Worm (Caenorhabditis elegans) whole organism, L4 larva: ENCODE results near the gene sdc-3.
A peak's percentile ranks its signal among the peaks of the same experiment; 100 is the strongest.

Experiments
- D1046.2 ChIP-seq: fragments of 200-800 bp; sonication (Bioruptor generic); IDR thresholded peaks from 2 replicates; pipeline ENCODE4 v1.3.6; 2022; ENCODE audit warnings: missing genetic modification characterization, missing compliant biosample characterization
- F37D6.2 ChIP-seq: sonication (generic microtip); optimal IDR thresholded peaks from 2 replicates; lab custom pipeline; 2016; ENCODE audit warnings: mild to moderate bottlenecking, missing genetic modification characterization, missing compliant biosample characterization
- R02D3.7 ChIP-seq: fragments of 150-350 bp; sonication (generic microtip); optimal IDR thresholded peaks from 3 replicates; lab custom pipeline; 2014; ENCODE audit warnings: missing biosample characterization, missing genetic modification characterization
- T26A8.4 ChIP-seq: fragments of 200-800 bp; sonication (Bioruptor generic); IDR thresholded peaks from 2 replicates; pipeline ENCODE4 v1.3.6; 2022; ENCODE audit warnings: missing genetic modification characterization, missing compliant biosample characterization
- Y75B8A.6 ChIP-seq: fragments of 200-800 bp; sonication (Bioruptor generic); IDR thresholded peaks from 2 replicates; pipeline ENCODE4 v1.3.6; 2022; ENCODE audit warnings: missing genetic modification reagents, missing genetic modification characterization, missing compliant biosample characterization
- ZK337.2 ChIP-seq: fragments of 200-800 bp; sonication (Bioruptor generic); IDR thresholded peaks from 2 replicates; pipeline ENCODE4 v1.3.6; 2022; ENCODE audit warnings: missing genetic modification reagents, missing genetic modification characterization, missing compliant biosample characterization
- ama-1 ChIP-seq: fragments of 150-350 bp; optimal IDR thresholded peaks from 2 replicates; lab custom pipeline; 2014; ENCODE audit warnings: inconsistent platforms, mixed read lengths
- arid-1 ChIP-seq: fragments of 200-800 bp; sonication (Bioruptor generic); conservative IDR thresholded peaks from 2 replicates; pipeline ENCODE4 v1.3.6; 2022; ENCODE audit warnings: missing genetic modification reagents, missing genetic modification characterization, missing compliant biosample characterization
- attf-4 ChIP-seq: sonication (generic microtip); optimal IDR thresholded peaks from 3 replicates; lab custom pipeline; 2017; ENCODE audit warnings: missing biosample characterization, missing genetic modification characterization
- ceh-20 ChIP-seq: fragments of 200-800 bp; sonication (Bioruptor generic); IDR thresholded peaks from 2 replicates; pipeline ENCODE4 v1.3.6; 2022; ENCODE audit warnings: missing genetic modification reagents, missing genetic modification characterization, missing compliant biosample characterization
- ceh-32 ChIP-seq: sonication (generic microtip); optimal IDR thresholded peaks from 2 replicates; lab custom pipeline; 2016; ENCODE audit warnings: mild to moderate bottlenecking, missing genetic modification characterization, missing compliant biosample characterization; ENCODE audit not compliant: poor library complexity
- ces-1 ChIP-seq: fragments of 150-350 bp; sonication (generic microtip); optimal IDR thresholded peaks from 4 replicates; lab custom pipeline; 2014; ENCODE audit warnings: missing biosample characterization, missing genetic modification reagents, missing genetic modification characterization
- cey-2 ChIP-seq: sonication (generic microtip); optimal IDR thresholded peaks from 3 replicates; lab custom pipeline; 2017; ENCODE audit warnings: missing genetic modification characterization, mild to moderate bottlenecking, missing compliant biosample characterization, antibody characterized with exemption, borderline replicate concordance; ENCODE audit not compliant: insufficient read depth
- daf-19 ChIP-seq: fragments of 200-800 bp; sonication (Bioruptor generic); conservative IDR thresholded peaks from 2 replicates; pipeline ENCODE4 v1.3.6; 2022; ENCODE audit warnings: missing genetic modification characterization, missing compliant biosample characterization
- dmd-6 ChIP-seq: fragments of 200-800 bp; sonication (Bioruptor generic); IDR thresholded peaks from 2 replicates; pipeline ENCODE4 v1.3.6; 2022; ENCODE audit warnings: missing genetic modification reagents, missing genetic modification characterization, missing compliant biosample characterization
- dmd-8 ChIP-seq: fragments of 200-800 bp; sonication (Bioruptor generic); IDR thresholded peaks from 2 replicates; pipeline ENCODE4 v1.3.6; 2022; ENCODE audit warnings: missing genetic modification characterization, missing compliant biosample characterization
- dpl-1 ChIP-seq: fragments of 150-350 bp; optimal IDR thresholded peaks from 2 replicates; lab custom pipeline; 2014; ENCODE audit warnings: missing biosample characterization, missing genetic modification reagents, missing genetic modification characterization
- dve-1 ChIP-seq: sonication (generic microtip); optimal IDR thresholded peaks from 2 replicates; lab custom pipeline; 2017; ENCODE audit warnings: antibody characterized with exemption, mild to moderate bottlenecking, missing genetic modification characterization, missing compliant biosample characterization; ENCODE audit not compliant: insufficient read depth
- egl-27 ChIP-seq: sonication (generic microtip); optimal IDR thresholded peaks from 3 replicates; lab custom pipeline; 2017; ENCODE audit warnings: missing biosample characterization, missing genetic modification reagents, missing genetic modification characterization
- fos-1 ChIP-seq: fragments of 150-350 bp; optimal IDR thresholded peaks from 2 replicates; lab custom pipeline; 2014; ENCODE audit warnings: missing biosample characterization, missing genetic modification characterization
- gei-8 ChIP-seq: fragments of 200-800 bp; sonication (Bioruptor generic); optimal IDR thresholded peaks from 2 replicates; lab custom pipeline; 2018; ENCODE audit warnings: mild to moderate bottlenecking, missing genetic modification characterization, missing compliant biosample characterization
- jun-1 ChIP-seq: fragments of 150-350 bp; optimal IDR thresholded peaks from 2 replicates; lab custom pipeline; 2014; ENCODE audit warnings: missing biosample characterization, missing genetic modification reagents, missing genetic modification characterization
- lim-7 ChIP-seq: fragments of 200-800 bp; sonication (Bioruptor generic); IDR thresholded peaks from 2 replicates; pipeline ENCODE4 v1.3.6; 2022; ENCODE audit warnings: missing genetic modification characterization, missing compliant biosample characterization
- lin-13 ChIP-seq: fragments of 150-350 bp; optimal IDR thresholded peaks from 2 replicates; lab custom pipeline; 2014; ENCODE audit warnings: missing biosample characterization, missing genetic modification reagents, missing genetic modification characterization
- lin-29 ChIP-seq: fragments of 200-800 bp; sonication (Bioruptor generic); IDR thresholded peaks from 2 replicates; pipeline ENCODE4 v1.3.6; 2022; ENCODE audit warnings: missing genetic modification reagents, missing genetic modification characterization, missing compliant biosample characterization
- lsy-2 ChIP-seq, 2 experiments: fragments of 150-350 bp in 1 of 2; sonication (generic microtip) in 1 of 2; optimal IDR thresholded peaks; 2 replicates each; lab custom pipeline; 2014 to 2017; ENCODE audit warnings: missing biosample characterization in 2 of 2, missing genetic modification characterization in 2 of 2
- mdl-1 ChIP-seq, 2 experiments: fragments of 150-350 bp in 1 of 2; sonication (generic microtip) in 1 of 2; optimal IDR thresholded peaks; 2 replicates each; lab custom pipeline; 2014 to 2017; ENCODE audit warnings: missing biosample characterization in 2 of 2, missing genetic modification characterization in 2 of 2
- mdt-29 ChIP-seq: fragments of 200-800 bp; sonication (Bioruptor generic); IDR thresholded peaks from 2 replicates; pipeline ENCODE4 v1.3.6; 2022; ENCODE audit warnings: missing genetic modification reagents, missing genetic modification characterization, missing compliant biosample characterization
- mes-2 ChIP-seq: sonication (generic microtip); optimal IDR thresholded peaks from 2 replicates; lab custom pipeline; 2016; ENCODE audit warnings: missing genotype, mild to moderate bottlenecking, missing genetic modification characterization, missing compliant biosample characterization; ENCODE audit not compliant: poor library complexity, severe bottlenecking
- mxl-3 ChIP-seq: fragments of 200-800 bp; sonication (Bioruptor generic); optimal IDR thresholded peaks from 2 replicates; lab custom pipeline; 2018; ENCODE audit warnings: mild to moderate bottlenecking, missing genetic modification characterization, missing compliant biosample characterization
- nhr-11 ChIP-seq: fragments of 150-350 bp; optimal IDR thresholded peaks from 2 replicates; lab custom pipeline; 2014; ENCODE audit warnings: missing biosample characterization, missing genetic modification characterization
- nhr-111 ChIP-seq: fragments of 200-800 bp; sonication (Bioruptor generic); optimal IDR thresholded peaks from 2 replicates; lab custom pipeline; 2018; ENCODE audit warnings: mild to moderate bottlenecking, missing genetic modification characterization, missing compliant biosample characterization
- nhr-25 ChIP-seq: sonication (generic microtip); optimal IDR thresholded peaks from 2 replicates; lab custom pipeline; 2017; ENCODE audit warnings: missing genetic modification characterization, mild to moderate bottlenecking, missing compliant biosample characterization, antibody characterized with exemption, moderate library complexity, borderline replicate concordance; ENCODE audit not compliant: insufficient read depth
- nhr-41 ChIP-seq: fragments of 200-800 bp; sonication (Bioruptor generic); IDR thresholded peaks from 2 replicates; pipeline ENCODE4 v1.3.6; 2022; ENCODE audit warnings: missing genetic modification reagents, missing genetic modification characterization, missing compliant biosample characterization
- nhr-6 ChIP-seq: fragments of 150-350 bp; optimal IDR thresholded peaks from 2 replicates; lab custom pipeline; 2014; ENCODE audit warnings: missing biosample characterization, missing genetic modification characterization
- nhr-76 ChIP-seq: fragments of 150-350 bp; optimal IDR thresholded peaks from 2 replicates; lab custom pipeline; 2014; ENCODE audit warnings: missing biosample characterization, missing genetic modification characterization
- pha-4 ChIP-seq, 2 experiments: fragments of 150-350 bp in 1 of 2; fragments of 200-800 bp in 1 of 2; sonication (Bioruptor generic) in 1 of 2; IDR thresholded peaks in 1 of 2; optimal IDR thresholded peaks in 1 of 2; 2 replicates each; pipeline versions ENCODE4 v1.3.6 to Lab custom; 2014 to 2022; ENCODE audit warnings: missing genetic modification characterization in 2 of 2, missing genetic modification reagents in 2 of 2, missing biosample characterization in 1 of 2, missing compliant biosample characterization in 1 of 2
- php-3 ChIP-seq: fragments of 200-800 bp; sonication (Bioruptor generic); IDR thresholded peaks from 2 replicates; pipeline ENCODE4 v1.3.6; 2022; ENCODE audit warnings: missing genetic modification reagents, missing genetic modification characterization, missing compliant biosample characterization
- pqm-1 ChIP-seq: sonication (generic microtip); optimal IDR thresholded peaks from 2 replicates; lab custom pipeline; 2017; ENCODE audit warnings: missing biosample characterization, missing genetic modification characterization
- rbr-2 ChIP-seq: sonication (generic microtip); optimal IDR thresholded peaks from 2 replicates; lab custom pipeline; 2016; ENCODE audit warnings: missing genotype, missing genetic modification characterization, missing compliant biosample characterization
- saeg-2 ChIP-seq: fragments of 200-800 bp; sonication (Bioruptor generic); IDR thresholded peaks from 2 replicates; pipeline ENCODE4 v1.3.6; 2022; ENCODE audit warnings: missing genetic modification reagents, missing genetic modification characterization, missing compliant biosample characterization
- skn-1 ChIP-seq: fragments of 150-350 bp; optimal IDR thresholded peaks from 2 replicates; lab custom pipeline; 2014; ENCODE audit warnings: missing biosample characterization, missing genetic modification characterization
- tag-97 ChIP-seq: fragments of 200-800 bp; sonication (Bioruptor generic); IDR thresholded peaks from 2 replicates; pipeline ENCODE4 v1.3.6; 2022; ENCODE audit warnings: missing genetic modification characterization, missing compliant biosample characterization
- unc-39 ChIP-seq: sonication (generic microtip); optimal IDR thresholded peaks from 2 replicates; lab custom pipeline; 2017; ENCODE audit warnings: missing biosample characterization, missing genetic modification characterization
- unc-62 ChIP-seq, 3 experiments: fragments of 150-350 bp in 1 of 3; sonication (generic microtip); optimal IDR thresholded peaks in 2 of 3; peaks in 1 of 3; 1 replicate in 1 of 3; 2 replicates in 2 of 3; lab custom pipeline; 2014 to 2017; ENCODE audit warnings: missing biosample characterization in 3 of 3, missing genetic modification characterization in 3 of 3, missing genetic modification reagents in 3 of 3, missing genotype in 1 of 3
- zfp-2 ChIP-seq: sonication (generic microtip); optimal IDR thresholded peaks from 2 replicates; lab custom pipeline; 2016; ENCODE audit warnings: mild to moderate bottlenecking, missing genetic modification characterization, missing compliant biosample characterization
- zfp-3 ChIP-seq: fragments of 200-800 bp; sonication (Bioruptor generic); conservative IDR thresholded peaks from 2 replicates; pipeline ENCODE4 v1.3.6; 2022; ENCODE audit warnings: missing genetic modification reagents, missing genetic modification characterization, missing compliant biosample characterization
- ztf-11 ChIP-seq: fragments of 150-350 bp; optimal IDR thresholded peaks from 2 replicates; lab custom pipeline; 2014; ENCODE audit warnings: missing biosample characterization, missing genetic modification characterization
- ztf-7 ChIP-seq: fragments of 150-350 bp; optimal IDR thresholded peaks from 2 replicates; lab custom pipeline; 2014; ENCODE audit warnings: missing biosample characterization, missing genetic modification characterization

sdc-3 gene

ce11 chrV:15085335-15085800, 37.4 kb upstream of the sdc-3 start, which contains the start of the genes ahsa-1 and C01G10.7 (continued):
- TF ChIP-seq mdt-29 (GFP tag; lab: Robert Waterston, UW) (peak; percentile 52; the same call in 1 of the 2 replicates), gei-8 (GFP tag; lab: Kevin White, UChicago) (no peak), nhr-111 (GFP tag; lab: Kevin White, UChicago) (no peak), zfp-3 (0 out of 2 replicates have a peak, but pooled peaks have one; percentile 32), tag-97 (GFP tag; lab: Robert Waterston, UW) (0 out of 2 replicates have a peak, but pooled peaks have one; percentile 12), D1046.2 (GFP tag; lab: Robert Waterston, UW) (no peak), jun-1 (tag; lab: Kevin White, UChicago) (no peak), T26A8.4 (GFP tag; lab: Robert Waterston, UW) (peak; percentile 59; the same call in 1 of the 2 replicates), arid-1 (GFP tag; lab: Robert Waterston, UW) (0 out of 2 replicates have a peak, but pooled peaks have one; percentile 46), egl-27 (tag; lab: Kevin White, UChicago) (no peak), daf-19 (GFP tag; lab: Robert Waterston, UW) (no peak), lin-29 (GFP tag; lab: Robert Waterston, UW) (no peak), ztf-7 (tag; lab: Kevin White, UChicago) (peak; percentile 40), zfp-2 (tag; lab: Kevin White, UChicago) (no peak), ces-1 (GFP tag; lab: Kevin White, UChicago) (peak; percentile 60), ztf-11 (tag; lab: Kevin White, UChicago) (no peak), saeg-2 (GFP tag; lab: Robert Waterston, UW) (no peak), F37D6.2 (tag; lab: Kevin White, UChicago) (peak; percentile 70), dve-1 (no peak), nhr-25 (tag; lab: Kevin White, UChicago) (no peak), ama-1 (lab: Kevin White, UChicago) (no peak), pha-4 (GFP tag; IDR thresholded peaks at IDR 0.05; lab: Robert Waterston, UW) (peak; percentile 54; the same call in 1 of the 2 replicates), pha-4 (tag; optimal IDR thresholded peaks at IDR 0.05; lab: Kevin White, UChicago) (peak; percentile 97), dmd-6 (peak; percentile 86), ZK337.2 (peak; percentile 91), pqm-1 (tag; lab: Kevin White, UChicago) (peak; percentile 72), nhr-6 (tag; lab: Kevin White, UChicago) (peak; percentile 99), nhr-41 (GFP tag; lab: Robert Waterston, UW) (no peak), mxl-3 (GFP tag; lab: Kevin White, UChicago) (peak; percentile 19), cey-2 (tag; lab: Kevin White, UChicago) (no peak), ceh-20 (GFP tag; lab: Robert Waterston, UW) (peak; percentile 67; the same call in 1 of the 2 replicates), mes-2 (tag; lab: Kevin White, UChicago) (peak; percentile 99), R02D3.7 (tag; lab: Kevin White, UChicago) (peak; percentile 89), rbr-2 (tag; lab: Kevin White, UChicago) (peak; percentile 87), php-3 (GFP tag; lab: Robert Waterston, UW) (no peak), mdl-1 (tag; optimal IDR thresholded peaks at IDR 0.05; lab: Kevin White, UChicago) (peak in 1 of 2 experiments; percentile 13), dpl-1 (GFP tag; lab: Kevin White, UChicago) (peak; percentile 84), ceh-32 (tag; lab: Kevin White, UChicago) (no peak), unc-39 (tag; lab: Kevin White, UChicago) (no peak), Y75B8A.6 (GFP tag; lab: Robert Waterston, UW) (no peak), lsy-2 (tag; optimal IDR thresholded peaks at IDR 0.05; lab: Kevin White, UChicago) (peak; percentile 64 to 94), lin-13 (GFP tag; lab: Kevin White, UChicago) (peak; percentile 86), skn-1 (tag; lab: Kevin White, UChicago) (no peak), fos-1 (tag; lab: Kevin White, UChicago) (no peak), unc-62 (GFP tag; optimal IDR thresholded peaks at IDR 0.05 in 1 of 2; lab: Kevin White, UChicago) (no peak), unc-62 (tag; optimal IDR thresholded peaks at IDR 0.05; lab: Kevin White, UChicago) (no peak), attf-4 (no peak), nhr-11 (tag; lab: Kevin White, UChicago) (peak; percentile 66), dmd-8 (GFP tag; lab: Robert Waterston, UW) (no peak), nhr-76 (tag; lab: Kevin White, UChicago) (no peak), lim-7 (GFP tag; lab: Robert Waterston, UW) (no peak)
